Worm (Caenorhabditis elegans) whole organism, young adult: ENCODE data around the gene ZK1055.6.
A peak's percentile ranks its signal among the peaks of the same experiment; 100 is the strongest.
"Not testable (repeated sequence)": the region's sequence is repeated elsewhere in the genome, so short reads cannot be mapped to it uniquely, and the experiment has no call there.

Experiments
- B0019.2 ChIP-seq: fragments of 200-800 bp; sonication (Bioruptor generic); conservative IDR thresholded peaks from 2 replicates; pipeline ENCODE4 v1.3.6; 2022; ENCODE audit warnings: missing genetic modification reagents, missing genetic modification characterization, missing compliant biosample characterization
- B0261.1 ChIP-seq: sonication (generic microtip); optimal IDR thresholded peaks from 2 replicates; lab custom pipeline; 2016; ENCODE audit warnings: mild to moderate bottlenecking, missing genetic modification characterization, moderate library complexity, missing compliant biosample characterization
- C17E4.6 ChIP-seq: fragments of 200-800 bp; sonication (Bioruptor generic); IDR thresholded peaks from 2 replicates; pipeline ENCODE4 v1.3.6; 2022; ENCODE audit warnings: missing genetic modification reagents, missing genetic modification characterization, missing compliant biosample characterization
- F52B5.7 ChIP-seq: sonication (generic microtip); optimal IDR thresholded peaks from 2 replicates; lab custom pipeline; 2016; ENCODE audit warnings: mild to moderate bottlenecking, missing genetic modification characterization, missing compliant biosample characterization
- K12H6.12 ChIP-seq: fragments of 200-800 bp; sonication (Bioruptor generic); optimal IDR thresholded peaks from 2 replicates; lab custom pipeline; 2018; ENCODE audit warnings: mild to moderate bottlenecking, missing genetic modification characterization, missing compliant biosample characterization
- Y53F4B.3 ChIP-seq: fragments of 200-800 bp; sonication (Bioruptor generic); IDR thresholded peaks from 2 replicates; pipeline ENCODE4 v1.3.6; 2022; ENCODE audit warnings: missing genetic modification reagents, missing genetic modification characterization, missing compliant biosample characterization
- Y56A3A.18 ChIP-seq: fragments of 200-800 bp; sonication (Bioruptor generic); IDR thresholded peaks from 2 replicates; pipeline ENCODE4 v1.3.6; 2022; ENCODE audit warnings: missing genetic modification reagents, missing genetic modification characterization, missing compliant biosample characterization
- attf-3 ChIP-seq: fragments of 200-800 bp; sonication (Bioruptor generic); conservative IDR thresholded peaks from 2 replicates; pipeline ENCODE4 v1.3.6; 2022; ENCODE audit warnings: missing genetic modification reagents, missing genetic modification characterization, missing compliant biosample characterization
- ceh-40 ChIP-seq: fragments of 200-800 bp; sonication (Bioruptor generic); IDR thresholded peaks from 2 replicates; pipeline ENCODE4 v1.3.6; 2022; ENCODE audit warnings: missing genetic modification characterization, missing compliant biosample characterization
- chd-7 ChIP-seq: sonication (generic microtip); optimal IDR thresholded peaks from 2 replicates; lab custom pipeline; 2016; ENCODE audit warnings: mild to moderate bottlenecking, missing genetic modification characterization, moderate library complexity, missing compliant biosample characterization
- dox-1 ChIP-seq: fragments of 200-800 bp; sonication (Bioruptor generic); IDR thresholded peaks from 2 replicates; pipeline ENCODE4 v1.3.6; 2022; ENCODE audit warnings: missing genetic modification reagents, missing genetic modification characterization, missing compliant biosample characterization
- hlh-12 ChIP-seq: sonication (generic microtip); optimal IDR thresholded peaks from 2 replicates; lab custom pipeline; 2016; ENCODE audit warnings: missing genetic modification characterization, missing compliant biosample characterization
- lag-1 ChIP-seq: fragments of 200-800 bp; sonication (Bioruptor generic); IDR thresholded peaks from 2 replicates; pipeline ENCODE4 v1.3.6; 2022; ENCODE audit warnings: missing genetic modification reagents, missing genetic modification characterization, missing compliant biosample characterization
- lir-1 ChIP-seq: fragments of 200-800 bp; sonication (Bioruptor generic); conservative IDR thresholded peaks from 2 replicates; pipeline ENCODE4 v1.3.6; 2022; ENCODE audit warnings: missing genetic modification reagents, missing genetic modification characterization, missing compliant biosample characterization
- mcd-1 ChIP-seq: fragments of 200-800 bp; sonication (Bioruptor generic); IDR thresholded peaks from 2 replicates; pipeline ENCODE4 v1.3.6; 2022; ENCODE audit warnings: missing genetic modification reagents, missing genetic modification characterization, missing compliant biosample characterization
- nfya-2 ChIP-seq: fragments of 200-800 bp; sonication (Bioruptor generic); IDR thresholded peaks from 2 replicates; pipeline ENCODE4 v1.3.6; 2022; ENCODE audit warnings: missing genetic modification reagents, missing genetic modification characterization, missing compliant biosample characterization
- nhr-179 ChIP-seq: sonication (generic microtip); optimal IDR thresholded peaks from 2 replicates; lab custom pipeline; 2016; ENCODE audit warnings: mild to moderate bottlenecking, missing genetic modification characterization, missing compliant biosample characterization
- nhr-80 ChIP-seq: sonication (generic microtip); optimal IDR thresholded peaks from 2 replicates; lab custom pipeline; 2016; ENCODE audit warnings: missing genetic modification characterization, missing compliant biosample characterization
- nhr-90 ChIP-seq: sonication (generic microtip); optimal IDR thresholded peaks from 2 replicates; lab custom pipeline; 2016; ENCODE audit warnings: missing genotype, mild to moderate bottlenecking, missing genetic modification characterization, missing compliant biosample characterization
- pbrm-1 ChIP-seq: fragments of 200-800 bp; sonication (Bioruptor generic); IDR thresholded peaks from 2 replicates; pipeline ENCODE4 v1.3.6; 2022; ENCODE audit warnings: missing genetic modification reagents, missing genetic modification characterization, missing compliant biosample characterization
- pha-4 ChIP-seq: fragments of 150-350 bp; sonication (generic microtip); optimal IDR thresholded peaks from 2 replicates; lab custom pipeline; 2014; ENCODE audit warnings: missing biosample characterization, missing genetic modification reagents, missing genetic modification characterization
- somi-1 ChIP-seq: fragments of 200-800 bp; sonication (Bioruptor generic); optimal IDR thresholded peaks from 2 replicates; lab custom pipeline; 2018; ENCODE audit warnings: mild to moderate bottlenecking, missing genetic modification characterization, missing compliant biosample characterization
- sptf-2 ChIP-seq: fragments of 200-800 bp; sonication (Bioruptor generic); optimal IDR thresholded peaks from 2 replicates; lab custom pipeline; 2018; ENCODE audit warnings: mild to moderate bottlenecking, missing genetic modification characterization, missing compliant biosample characterization
- tbp1 ChIP-seq: fragments of 200-800 bp; sonication (Bioruptor generic); optimal IDR thresholded peaks from 2 replicates; lab custom pipeline; 2018; ENCODE audit warnings: mild to moderate bottlenecking, missing genetic modification characterization, missing compliant biosample characterization
- ztf-18 ChIP-seq: sonication (generic microtip); optimal IDR thresholded peaks from 2 replicates; lab custom pipeline; 2016; ENCODE audit warnings: missing genotype, mild to moderate bottlenecking, missing genetic modification characterization, missing compliant biosample characterization
- ztf-26 ChIP-seq: sonication (generic microtip); optimal IDR thresholded peaks from 2 replicates; lab custom pipeline; 2017; ENCODE audit warnings: missing genetic modification characterization, missing compliant biosample characterization
- ztf-28 ChIP-seq: fragments of 200-800 bp; sonication (Bioruptor generic); IDR thresholded peaks from 2 replicates; pipeline ENCODE4 v1.3.6; 2022; ENCODE audit warnings: missing genetic modification reagents, missing genetic modification characterization, missing compliant biosample characterization

Gene ZK1055.6

DNA sequence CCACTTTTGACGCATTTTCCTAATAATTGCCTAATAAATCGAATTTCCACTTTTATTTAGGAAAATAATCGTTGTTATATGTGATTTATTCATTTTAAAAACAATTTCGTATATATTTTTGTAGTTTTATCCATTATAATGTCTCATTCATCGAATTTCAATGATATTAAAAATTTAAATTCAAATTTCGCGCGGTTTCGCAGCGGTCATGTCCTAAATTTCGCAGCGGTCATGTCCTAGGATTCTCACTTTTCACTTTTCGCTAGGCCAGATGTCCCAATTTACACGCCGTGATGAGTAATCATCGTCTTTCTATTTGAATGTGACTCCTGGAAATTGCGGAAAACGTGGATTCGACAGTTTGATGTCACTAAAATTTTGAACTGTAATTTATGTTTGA is 20.6 kb downstream of the ZK1055.6 start, which contains the start of gene ZK1055.4:
TSS of gene ZK1055.4 (plus strand) at position 301 of the 400 bp plus-strand sequence.
- TF ChIP-seq hlh-12 (tag; lab: Kevin White, UChicago); C17E4.6 (GFP tag; lab: Robert Waterston, UW); ceh-40 (GFP tag; lab: Robert Waterston, UW): not testable (repeated sequence)

DNA sequence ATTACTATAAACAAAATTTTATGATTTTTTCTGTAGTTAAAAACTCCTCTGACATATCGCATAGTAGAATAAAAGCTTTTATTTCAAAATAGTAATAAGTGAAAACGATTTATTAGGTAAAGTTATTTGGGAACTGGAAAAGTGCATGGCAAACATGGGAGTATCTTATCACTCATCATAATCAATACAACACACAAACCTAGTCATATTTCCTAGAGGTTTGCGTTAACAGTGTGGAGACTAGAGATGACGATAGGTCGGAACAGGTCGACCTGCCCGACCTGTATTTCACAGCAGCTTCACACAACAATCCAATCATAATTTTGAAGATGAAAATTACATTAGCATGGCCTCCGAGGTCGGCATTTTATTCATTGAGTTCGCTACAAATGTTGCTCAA is 22.4 kb downstream of the ZK1055.6 start, which contains the start of gene EGAP9.3:
TSS of gene EGAP9.3 (minus strand) at position 131 of the 400 bp plus-strand sequence.
- no peak for TF ChIP-seq dox-1
- peak; percentile 59 for TF ChIP-seq nhr-80
- TF ChIP-seq pha-4 (tag; lab: Kevin White, UChicago): no peak
- no peak for TF ChIP-seq mcd-1 (GFP tag; lab: Robert Waterston, UW)
- TF ChIP-seq ztf-26 (tag; lab: Kevin White, UChicago): no peak

DNA sequence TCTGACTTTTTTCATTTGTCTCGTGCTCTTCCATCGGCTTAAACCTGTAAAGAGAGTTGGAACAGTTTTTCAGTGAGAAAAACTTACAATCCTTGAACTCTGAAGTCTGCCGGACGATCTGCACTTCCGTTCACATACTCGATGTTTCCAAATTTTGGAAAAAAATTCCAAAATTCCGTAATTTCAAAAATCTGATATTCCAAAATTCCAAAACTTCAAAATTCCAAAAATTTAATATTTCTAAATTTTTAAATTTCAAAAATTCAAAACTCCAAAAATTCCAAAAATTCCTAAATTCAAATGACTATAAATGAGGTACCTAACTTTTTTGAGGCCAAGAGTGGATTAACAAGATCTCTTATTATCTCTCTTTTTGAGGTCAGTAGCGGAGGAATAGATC is 25.8 kb downstream of the ZK1055.6 start, which contains the start of gene EGAP9.4:
TSS of gene EGAP9.4 (plus strand) at position 301 of the 400 bp plus-strand sequence.
- TF ChIP-seq F52B5.7 (tag; lab: Kevin White, UChicago) (no peak), ceh-40 (GFP tag; lab: Robert Waterston, UW) (no peak), lag-1 (GFP tag; lab: Robert Waterston, UW) (no peak), somi-1 (GFP tag; lab: Kevin White, UChicago) (no peak), chd-7 (tag; lab: Kevin White, UChicago) (no peak), nfya-2 (no peak), attf-3 (GFP tag; lab: Robert Waterston, UW) (no peak), ztf-18 (no peak), pbrm-1 (GFP tag; lab: Robert Waterston, UW) (no peak), K12H6.12 (tag; lab: Kevin White, UChicago) (no peak), B0019.2 (GFP tag; lab: Robert Waterston, UW) (no peak)

DNA sequence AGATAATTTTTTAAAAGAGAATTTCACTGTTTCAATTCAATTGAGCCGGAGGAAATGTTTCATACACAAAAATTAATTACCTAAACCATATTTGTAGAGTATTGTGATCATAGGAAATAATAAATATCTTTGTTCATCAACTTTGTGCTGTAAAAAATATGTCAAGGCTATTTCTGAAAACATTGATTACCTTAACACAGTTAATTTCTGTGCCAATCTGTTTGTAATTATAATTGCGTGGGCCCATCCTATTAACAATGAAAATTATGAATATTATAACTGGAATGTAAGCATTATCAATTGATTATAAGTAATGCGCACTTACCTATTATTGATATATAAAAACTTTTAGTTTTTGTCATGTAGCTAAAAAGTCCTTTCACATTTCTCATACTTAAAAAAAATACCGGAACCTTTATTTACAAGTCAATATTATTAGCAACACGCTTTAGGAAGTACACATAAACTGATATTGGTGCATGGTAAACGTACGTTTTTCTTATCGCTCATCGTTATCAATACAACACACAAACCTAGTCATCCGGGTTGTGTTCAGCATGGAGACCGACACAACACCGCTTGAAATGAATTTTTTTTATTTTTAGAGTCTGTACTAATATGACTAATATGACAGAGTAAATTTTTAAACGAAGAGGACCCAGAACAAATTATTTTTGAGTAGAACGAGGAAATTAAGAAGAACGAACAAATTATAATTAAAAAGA is 26.8 kb downstream of the ZK1055.6 start, which contains the start of gene fut-2:
TSS of gene fut-2 (minus strand) at position 485 of the 725 bp plus-strand sequence.
- TF ChIP-seq nhr-80: peak; percentile 84
- TF ChIP-seq nhr-90: no peak
- TF ChIP-seq pha-4 (tag; lab: Kevin White, UChicago): no peak
- TF ChIP-seq F52B5.7 (tag; lab: Kevin White, UChicago): no peak

DNA sequence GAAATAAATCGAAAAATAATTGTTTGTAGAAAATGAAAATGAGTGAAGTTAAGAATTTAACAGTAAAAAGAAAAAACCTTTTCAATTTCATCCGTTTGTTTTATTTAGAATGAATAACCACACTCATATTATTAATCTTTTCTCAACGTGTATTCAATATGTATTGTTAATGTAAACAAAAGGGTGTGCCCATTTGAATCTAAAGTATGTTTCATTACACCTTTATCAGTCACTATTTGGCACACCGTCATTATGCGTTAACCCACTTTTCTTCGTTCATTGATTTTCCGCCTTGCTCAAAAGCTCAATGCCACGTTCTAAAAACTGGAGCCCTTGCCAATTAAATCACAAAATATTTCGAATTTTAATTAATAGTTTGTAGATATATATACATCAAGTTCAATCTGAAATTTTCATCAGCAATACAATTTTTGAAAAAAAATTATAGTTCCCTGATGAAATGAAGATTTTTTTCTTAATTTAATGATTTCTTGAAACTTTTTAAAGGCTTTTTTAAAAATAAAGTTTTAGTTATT is 36.5 kb downstream of the ZK1055.6 start, which contains the start of gene K04A8.1:
TSS of gene K04A8.1 (plus strand) at position 486 of the 536 bp plus-strand sequence.
- TF ChIP-seq nhr-80 (peak; percentile 44), Y56A3A.18 (GFP tag; lab: Robert Waterston, UW) (no peak)

DNA sequence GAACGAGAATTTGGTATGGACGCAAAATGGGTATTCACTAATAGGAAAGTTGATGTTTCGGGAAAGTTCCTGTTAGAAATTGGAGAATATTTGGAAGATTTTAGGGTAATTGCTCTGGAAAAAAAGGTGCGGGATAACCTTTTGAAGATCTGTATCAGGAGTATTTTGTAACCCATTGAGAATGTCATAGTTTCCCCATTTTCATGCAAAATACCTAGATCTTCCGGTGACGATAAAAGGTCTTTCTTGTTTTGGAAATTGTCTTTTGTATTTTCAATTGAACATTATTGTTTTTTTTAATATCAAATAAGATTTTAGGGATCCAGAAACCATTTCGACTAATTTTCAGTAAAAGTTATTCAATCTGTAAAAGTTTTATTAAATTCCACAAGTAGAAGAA is 40.8 kb downstream of the ZK1055.6 start, which contains the start of gene spp-19:
TSS of gene spp-19 (minus strand) at position 101 of the 400 bp plus-strand sequence.
- no peak for TF ChIP-seq Y53F4B.3 (GFP tag; lab: Robert Waterston, UW)
- no peak for TF ChIP-seq B0261.1 (tag; lab: Kevin White, UChicago)
- no peak for TF ChIP-seq ztf-28
- TF ChIP-seq sptf-2: no peak
- no peak for TF ChIP-seq hlh-12 (tag; lab: Kevin White, UChicago)
- TF ChIP-seq tbp1 (GFP tag; lab: Kevin White, UChicago): no peak
- no peak for TF ChIP-seq lir-1 (GFP tag; lab: Robert Waterston, UW)
- TF ChIP-seq nhr-179 (tag; lab: Kevin White, UChicago): no peak
